Worm (Caenorhabditis elegans): Measurements from ENCODE around the gene pan-1.

- TF ChIP-seq unc-39 (tag; optimal IDR thresholded peaks at IDR 0.05) (no peak), unc-120 (tag; optimal IDR thresholded peaks at IDR 0.05; ENCODE audit: poor library complexity, severe bottlenecking) (no peak)
Measured at ce11 chrIII:4551963-4552362, 10.6 kb upstream of the pan-1 start.
